Worm (Caenorhabditis elegans): ENCODE measurements around the gene faah-5.

The faah-5 gene

DNA sequence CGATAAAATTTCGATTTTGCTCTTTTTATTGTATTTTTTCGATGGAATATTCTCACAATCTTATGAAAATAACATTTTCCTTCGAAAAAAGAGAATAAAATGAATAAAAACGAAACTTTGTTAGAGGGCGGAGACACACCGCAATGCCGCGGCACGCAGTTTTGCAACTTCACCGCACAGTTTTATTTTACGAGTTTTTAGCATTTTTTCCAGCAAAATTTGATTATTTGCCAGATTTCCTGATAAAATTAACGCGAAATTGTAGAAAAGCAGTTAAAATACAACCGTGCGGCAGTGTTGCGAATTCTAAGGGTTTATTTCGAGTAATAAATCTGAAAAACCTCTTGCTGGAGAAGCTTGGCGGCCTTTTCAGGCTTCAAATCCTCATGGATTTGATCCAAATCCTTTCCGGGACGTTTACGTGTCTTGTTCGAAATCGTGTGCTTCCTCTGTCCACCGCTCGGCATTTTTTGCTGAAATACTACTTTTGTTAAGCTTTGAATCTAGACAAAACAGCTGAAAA lies 27.1 kb upstream of the faah-5 start, which contains the start of gene znf-593 (continued):
- TF ChIP-seq mep-1 (tag; optimal IDR thresholded peaks at IDR 0.05) (peak; percentile 21), lin-38 (GFP tag; IDR thresholded peaks at IDR 0.05) (peak; percentile 19; the same call in 1 of the 2 replicates), ceh-44 (GFP tag; IDR thresholded peaks at IDR 0.05) (no peak), ZK337.2 (GFP tag; IDR thresholded peaks at IDR 0.05) (no peak), lin-13 (GFP tag; optimal IDR thresholded peaks at IDR 0.05) (no peak), dmd-8 (GFP tag; IDR thresholded peaks at IDR 0.05) (no peak), tra-1 (GFP tag; IDR thresholded peaks at IDR 0.05) (no peak), F44E2.7 (GFP tag; IDR thresholded peaks at IDR 0.05) (no peak), ceh-32 (tag; optimal IDR thresholded peaks at IDR 0.05; ENCODE audit: poor library complexity) (no peak), mdl-1 (tag; optimal IDR thresholded peaks at IDR 0.05) (no peak), nhr-42 (GFP tag; IDR thresholded peaks at IDR 0.05) (no peak), lim-7 (GFP tag; IDR thresholded peaks at IDR 0.05) (no peak), set-16 (GFP tag; IDR thresholded peaks at IDR 0.05) (no peak), lin-29 (GFP tag; IDR thresholded peaks at IDR 0.05) (no peak), daf-12 (tag; optimal IDR thresholded peaks at IDR 0.05) (no peak), ceh-28 (tag; optimal IDR thresholded peaks at IDR 0.05) (no peak), arid-1 (GFP tag; conservative IDR thresholded peaks at IDR 0.05) (no peak), madf-5 (GFP tag; IDR thresholded peaks at IDR 0.05) (no peak), F49E8.2 (tag; optimal IDR thresholded peaks at IDR 0.05; ENCODE audit: borderline replicate concordance) (no peak), unc-130 (GFP tag; optimal IDR thresholded peaks at IDR 0.05) (no peak), nhr-6 (tag; optimal IDR thresholded peaks at IDR 0.05) (no peak), pha-4 (GFP tag; IDR thresholded peaks at IDR 0.05) (0 out of 2 replicates have a peak, but pooled peaks have one; percentile 27), pha-4 (tag; optimal IDR thresholded peaks at IDR 0.05) (no peak), nhr-11 (tag; optimal IDR thresholded peaks at IDR 0.05) (no peak), fos-1 (tag; optimal IDR thresholded peaks at IDR 0.05) (no peak), Y75B8A.6 (GFP tag; IDR thresholded peaks at IDR 0.05) (no peak), lin-1 (GFP tag; IDR thresholded peaks at IDR 0.05) (no peak), F37D6.2 (tag; optimal IDR thresholded peaks at IDR 0.05) (no peak), zag-1 (tag; optimal IDR thresholded peaks at IDR 0.05) (no peak), lir-3 (tag; optimal IDR thresholded peaks at IDR 0.05) (no peak), mdt-29 (GFP tag; IDR thresholded peaks at IDR 0.05) (no peak), sdz-12 (GFP tag; optimal IDR thresholded peaks at IDR 0.05) (no peak), saeg-2 (GFP tag; IDR thresholded peaks at IDR 0.05) (no peak), duxl-1 (tag; optimal IDR thresholded peaks at IDR 0.05; ENCODE audit: poor library complexity) (no peak), ceh-20 (GFP tag; IDR thresholded peaks at IDR 0.05) (no peak), fkh-10 (GFP tag; optimal IDR thresholded peaks at IDR 0.05) (no peak), mxl-3 (GFP tag; optimal IDR thresholded peaks at IDR 0.05) (no peak), dmd-6 (GFP tag; IDR thresholded peaks at IDR 0.05) (no peak), ctbp-1 (GFP tag; IDR thresholded peaks at IDR 0.05) (no peak), nhr-28 (tag; optimal IDR thresholded peaks at IDR 0.05) (no peak), egl-27 (tag; optimal IDR thresholded peaks at IDR 0.05) (no peak), ztf-11 (tag; optimal IDR thresholded peaks at IDR 0.05) (no peak), zip-2 (tag; optimal IDR thresholded peaks at IDR 0.05) (no peak), ceh-62 (tag; optimal IDR thresholded peaks at IDR 0.05) (no peak), hlh-11 (tag; optimal IDR thresholded peaks at IDR 0.05) (peak; percentile 5), snpc-1.2 (GFP tag; IDR thresholded peaks at IDR 0.05) (no peak), F26F4.8 (GFP tag; conservative IDR thresholded peaks at IDR 0.05) (no peak), zip-11 (GFP tag; IDR thresholded peaks at IDR 0.05) (no peak), dmd-9 (GFP tag; IDR thresholded peaks at IDR 0.05) (no peak), ceh-82 (tag; optimal IDR thresholded peaks at IDR 0.05) (no peak), nhr-25 (tag; optimal IDR thresholded peaks at IDR 0.05; ENCODE audit: borderline replicate concordance, insufficient read depth) (no peak), nhr-48 (tag; optimal IDR thresholded peaks at IDR 0.05) (no peak)

Measured in whole organism, L4 larva.